Worm (Caenorhabditis elegans) whole organism, L4 larva: ENCODE results near the gene C24D10.2.

Source experiments
- php-3 ChIP-seq: fragments of 200-800 bp; sonication (Bioruptor generic); IDR thresholded peaks from 2 replicates; pipeline ENCODE4 v1.3.6; 2022; ENCODE audit warnings: missing genetic modification reagents, missing genetic modification characterization, missing compliant biosample characterization
- unc-62 ChIP-seq, 3 experiments: fragments of 150-350 bp in 1 of 3; sonication (generic microtip); optimal IDR thresholded peaks in 2 of 3; peaks in 1 of 3; 1 replicate in 1 of 3; 2 replicates in 2 of 3; lab custom pipeline; 2014 to 2017; ENCODE audit warnings: missing biosample characterization in 3 of 3, missing genetic modification characterization in 3 of 3, missing genetic modification reagents in 3 of 3, missing genotype in 1 of 3
- ztf-11 ChIP-seq: fragments of 150-350 bp; optimal IDR thresholded peaks from 2 replicates; lab custom pipeline; 2014; ENCODE audit warnings: missing biosample characterization, missing genetic modification characterization

- TF ChIP-seq unc-62 (GFP tag; optimal IDR thresholded peaks at IDR 0.05 in 1 of 2; lab: Kevin White, UChicago), result no peak
- no peak for TF ChIP-seq unc-62 (tag; optimal IDR thresholded peaks at IDR 0.05; lab: Kevin White, UChicago)
- TF ChIP-seq php-3 (GFP tag; lab: Robert Waterston, UW), result no peak
- no peak for TF ChIP-seq ztf-11 (tag; lab: Kevin White, UChicago)
Measured at ce11 chrIV:5188051-5188450, 24.9 kb downstream of the C24D10.2 start.
